Fruit fly (Drosophila melanogaster): ENCODE measurements around the gene CG33500.

Gene CG33500

DNA sequence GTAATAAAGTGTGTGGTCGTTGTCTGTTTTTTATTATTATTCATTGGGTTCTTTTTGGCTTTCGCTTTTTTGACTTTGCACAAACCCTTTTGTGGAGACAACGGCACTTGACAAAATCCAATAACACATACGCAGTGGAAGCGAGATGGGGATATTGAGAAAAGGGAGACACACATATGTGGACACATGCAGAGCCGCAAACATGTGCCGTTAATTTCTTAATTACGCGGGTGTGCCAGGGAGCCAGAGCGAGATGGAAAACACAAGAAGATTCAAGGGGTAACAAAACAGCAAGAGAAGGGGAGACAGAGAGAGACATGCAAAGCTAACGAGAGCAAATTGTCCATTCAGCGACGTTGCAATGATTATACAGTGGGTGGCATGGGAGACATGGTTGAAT, 16.0 kb upstream of the CG33500 start (continued):
- TF ChIP-seq shn (GFP tag; optimal IDR thresholded peaks at IDR 0.05) (no peak), CG7786 (GFP tag; optimal IDR thresholded peaks at IDR 0.05) (peak; percentile 21), HmgZ (tag; optimal IDR thresholded peaks at IDR 0.05) (no peak), zen (tag; optimal IDR thresholded peaks at IDR 0.05) (peak; percentile 17), seq (GFP tag; IDR thresholded peaks at IDR 0.05) (no peak; the same call in 1 of the 2 replicates), Xrp1 (GFP tag; IDR thresholded peaks at IDR 0.05) (no peak), CG4424 (GFP tag; optimal IDR thresholded peaks at IDR 0.05) (no peak), CG3838 (GFP tag; optimal IDR thresholded peaks at IDR 0.05) (no peak), esg (GFP tag; conservative IDR thresholded peaks at IDR 0.05) (no peak), CG7372 (GFP tag; IDR thresholded peaks at IDR 0.05) (no peak), CG15601 (tag; optimal IDR thresholded peaks at IDR 0.05) (no peak), CrebB (tag; optimal IDR thresholded peaks at IDR 0.05) (no peak), br (optimal IDR thresholded peaks at IDR 0.05) (no peak), CG15696 (tag; optimal IDR thresholded peaks at IDR 0.05) (no peak), Hey (tag; optimal IDR thresholded peaks at IDR 0.05) (no peak), Kr (GFP tag; optimal IDR thresholded peaks at IDR 0.05) (no peak), Deaf1 (tag; optimal IDR thresholded peaks at IDR 0.05) (no peak), CG2889 (GFP tag; IDR thresholded peaks at IDR 0.05) (no peak), Aef1 (GFP tag; IDR thresholded peaks at IDR 0.05) (no peak), Sox100B (GFP tag; optimal IDR thresholded peaks at IDR 0.05) (no peak), Fer2 (tag; optimal IDR thresholded peaks at IDR 0.05) (no peak), CG17359 (tag; optimal IDR thresholded peaks at IDR 0.05) (no peak), CG12942 (GFP tag; optimal IDR thresholded peaks at IDR 0.05) (no peak), CG4730 (GFP tag; IDR thresholded peaks at IDR 0.05) (no peak), CG16863 (GFP tag; optimal IDR thresholded peaks at IDR 0.05) (no peak), CG15269 (tag; optimal IDR thresholded peaks at IDR 0.05) (peak; percentile 15), Poxn (GFP tag; IDR thresholded peaks at IDR 0.05) (no peak), CG10654 (GFP tag; optimal IDR thresholded peaks at IDR 0.05) (no peak), en (GFP tag; optimal IDR thresholded peaks at IDR 0.05) (no peak), NfI (GFP tag; optimal IDR thresholded peaks at IDR 0.05) (no peak), CG12104 (GFP tag; optimal IDR thresholded peaks at IDR 0.05) (no peak), Ptx1 (GFP tag; IDR thresholded peaks at IDR 0.05) (no peak), CHES-1-like (GFP tag; optimal IDR thresholded peaks at IDR 0.05) (no peak), MBD-R2 (GFP tag; IDR thresholded peaks at IDR 0.05) (no peak), dmrt11E (tag; optimal IDR thresholded peaks at IDR 0.05) (no peak), Sin3A (optimal IDR thresholded peaks at IDR 0.05) (no peak), CG10979 (tag; optimal IDR thresholded peaks at IDR 0.05) (no peak), ERR (GFP tag; optimal IDR thresholded peaks at IDR 0.05) (no peak), sim (GFP tag; IDR thresholded peaks at IDR 0.05) (no peak), gcm (GFP tag; optimal IDR thresholded peaks at IDR 0.05) (peak; percentile 45), yki (optimal IDR thresholded peaks at IDR 0.05) (no peak), btn (GFP tag; optimal IDR thresholded peaks at IDR 0.05) (peak; percentile 4), CG10209 (GFP tag; optimal IDR thresholded peaks at IDR 0.05) (no peak), tx (GFP tag; optimal IDR thresholded peaks at IDR 0.05) (peak; percentile 34), Dbx (GFP tag; IDR thresholded peaks at IDR 0.05) (0 out of 3 replicates have a peak, but pooled peaks have one; percentile 30), lilli (GFP tag; optimal IDR thresholded peaks at IDR 0.05) (no peak), CG16779 (GFP tag; IDR thresholded peaks at IDR 0.05) (no peak), ftz-f1 (GFP tag; optimal IDR thresholded peaks at IDR 0.05) (no peak), CG6254 (GFP tag; optimal IDR thresholded peaks at IDR 0.05) (no peak), disco-r (GFP tag; optimal IDR thresholded peaks at IDR 0.05) (no peak), CG11398 (GFP tag; optimal IDR thresholded peaks at IDR 0.05) (peak; percentile 27), nmo (GFP tag; optimal IDR thresholded peaks at IDR 0.05) (no peak), stc (GFP tag; IDR thresholded peaks at IDR 0.05) (no peak), fd102C (GFP tag; optimal IDR thresholded peaks at IDR 0.05) (no peak)

Measured in whole organism, embryonic.